Fruit fly (Drosophila melanogaster) whole organism, adult: ENCODE data around the gene ArfGAP1.

Source experiments
- CG11617 ChIP-seq: fragments of 200-800 bp; sonication (Bioruptor generic); optimal IDR thresholded peaks from 2 replicates; lab custom pipeline; 2017; ENCODE audit warnings: mild to moderate bottlenecking, missing biosample characterization, missing genetic modification reagents, missing genetic modification characterization
- CG5204 ChIP-seq: fragments of 200-800 bp; sonication (Bioruptor generic); optimal IDR thresholded peaks from 2 replicates; lab custom pipeline; 2016; ENCODE audit warnings: missing biosample characterization, missing genetic modification characterization
- Hr96 ChIP-seq: fragments of 200-800 bp; sonication (Bioruptor generic); optimal IDR thresholded peaks from 2 replicates; lab custom pipeline; 2016; ENCODE audit warnings: missing biosample characterization, missing genetic modification characterization
- bab1 ChIP-seq: fragments of 200-800 bp; sonication (Bioruptor generic); optimal IDR thresholded peaks from 3 replicates; lab custom pipeline; 2019; ENCODE audit warnings: missing biosample characterization, mild to moderate bottlenecking, missing genetic modification characterization, moderate library complexity
- ovo ChIP-seq: fragments of 200-800 bp; sonication (Bioruptor generic); optimal IDR thresholded peaks from 2 replicates; lab custom pipeline; 2016; ENCODE audit warnings: missing biosample characterization, missing genetic modification characterization

DNA sequence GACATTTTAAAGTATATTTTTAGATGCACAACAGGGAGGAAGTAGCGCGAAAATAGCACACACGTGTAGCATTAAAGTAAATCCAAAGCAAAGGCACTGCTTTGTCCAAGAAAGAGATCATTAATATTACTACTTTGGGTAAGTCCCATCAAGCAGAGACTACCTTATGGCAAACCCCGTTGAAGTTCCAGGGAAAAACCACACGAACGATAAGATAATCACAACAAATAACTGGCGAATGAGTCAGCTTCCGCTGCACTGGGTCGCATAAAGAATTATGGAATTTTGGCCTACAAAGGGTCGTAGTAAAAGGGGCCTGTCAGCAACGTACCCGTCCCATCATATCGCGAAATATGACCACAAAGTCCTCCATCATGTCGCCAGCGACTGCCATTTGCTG is 9.6 kb downstream of the ArfGAP1 start:
- no peak for TF ChIP-seq bab1 (GFP tag; lab: Kevin White, UChicago)
- no peak for TF ChIP-seq Hr96 (GFP tag; lab: Kevin White, UChicago)
- TF ChIP-seq ovo (GFP tag; lab: Kevin White, UChicago): no peak
- no peak for TF ChIP-seq CG5204 (GFP tag; lab: Kevin White, UChicago)
- no peak for TF ChIP-seq CG11617 (GFP tag; lab: Kevin White, UChicago)
